Worm (Caenorhabditis elegans) whole organism, late embryonic: ENCODE data around the gene sec-16A.1.

ENCODE experiments used
- C38D4.7 ChIP-seq: fragments of 200-800 bp; sonication (Bioruptor generic); optimal IDR thresholded peaks from 2 replicates; lab custom pipeline; 2018; ENCODE audit warnings: mild to moderate bottlenecking, missing genetic modification characterization, moderate library complexity, missing compliant biosample characterization
- F13H6.1 ChIP-seq: sonication (generic microtip); optimal IDR thresholded peaks from 2 replicates; lab custom pipeline; 2016; ENCODE audit warnings: missing genetic modification characterization, missing compliant biosample characterization
- K02D7.2 ChIP-seq: sonication (generic microtip); optimal IDR thresholded peaks from 2 replicates; lab custom pipeline; 2017; ENCODE audit warnings: mild to moderate bottlenecking, missing genetic modification characterization, missing compliant biosample characterization
- K09A11.1 ChIP-seq: sonication (generic microtip); optimal IDR thresholded peaks from 2 replicates; lab custom pipeline; 2017; ENCODE audit warnings: antibody characterized with exemption, mild to moderate bottlenecking, missing genetic modification characterization, missing compliant biosample characterization; ENCODE audit not compliant: insufficient read depth
- Y22D7AL.16 ChIP-seq: sonication (generic microtip); optimal IDR thresholded peaks from 2 replicates; lab custom pipeline; 2016; ENCODE audit warnings: missing genetic modification characterization, missing compliant biosample characterization
- ama-1 ChIP-seq: fragments of 150-350 bp; optimal IDR thresholded peaks from 2 replicates; lab custom pipeline; 2014
- ceh-14 ChIP-seq: sonication (generic microtip); optimal IDR thresholded peaks from 2 replicates; lab custom pipeline; 2016; ENCODE audit warnings: missing genotype, missing genetic modification characterization, missing compliant biosample characterization
- ceh-18 ChIP-seq: sonication (generic microtip); optimal IDR thresholded peaks from 2 replicates; lab custom pipeline; 2016; ENCODE audit warnings: missing genetic modification characterization, missing compliant biosample characterization
- ceh-19 ChIP-seq: fragments of 200-800 bp; sonication (Bioruptor generic); optimal IDR thresholded peaks from 2 replicates; lab custom pipeline; 2018; ENCODE audit warnings: mild to moderate bottlenecking, missing genetic modification characterization, missing compliant biosample characterization
- ceh-2 ChIP-seq: sonication (generic microtip); optimal IDR thresholded peaks from 2 replicates; lab custom pipeline; 2016; ENCODE audit warnings: missing genotype, missing genetic modification characterization, missing compliant biosample characterization
- ceh-22 ChIP-seq: sonication (generic microtip); optimal IDR thresholded peaks from 2 replicates; lab custom pipeline; 2017; ENCODE audit warnings: missing biosample characterization, missing genetic modification characterization
- ceh-30 ChIP-seq: fragments of 150-350 bp; optimal IDR thresholded peaks from 2 replicates; lab custom pipeline; 2014; ENCODE audit warnings: missing biosample characterization, missing genetic modification characterization
- ceh-34 ChIP-seq: sonication (generic microtip); optimal IDR thresholded peaks from 2 replicates; lab custom pipeline; 2016; ENCODE audit warnings: mild to moderate bottlenecking, missing genetic modification characterization, missing compliant biosample characterization
- ceh-45 ChIP-seq: fragments of 200-800 bp; sonication (Bioruptor generic); IDR thresholded peaks from 2 replicates; pipeline ENCODE4 v1.3.6; 2022; ENCODE audit warnings: missing genetic modification reagents, missing genetic modification characterization, missing compliant biosample characterization
- ceh-48 ChIP-seq: sonication (generic microtip); optimal IDR thresholded peaks from 2 replicates; lab custom pipeline; 2016; ENCODE audit warnings: missing genetic modification characterization, inconsistent platforms, missing compliant biosample characterization
- ceh-6 ChIP-seq: fragments of 200-800 bp; sonication (Bioruptor generic); optimal IDR thresholded peaks from 2 replicates; lab custom pipeline; 2018; ENCODE audit warnings: mild to moderate bottlenecking, missing genetic modification characterization, missing compliant biosample characterization
- dve-1 ChIP-seq: sonication (generic microtip); optimal IDR thresholded peaks from 2 replicates; lab custom pipeline; 2017; ENCODE audit warnings: antibody characterized with exemption, mild to moderate bottlenecking, missing genetic modification characterization, missing compliant biosample characterization
- elt-4 ChIP-seq: sonication (generic microtip); optimal IDR thresholded peaks from 2 replicates; lab custom pipeline; 2016; ENCODE audit warnings: missing genetic modification characterization, missing compliant biosample characterization
- ets-4 ChIP-seq: sonication (generic microtip); optimal IDR thresholded peaks from 2 replicates; lab custom pipeline; 2016; ENCODE audit warnings: missing genetic modification characterization, missing compliant biosample characterization
- fkh-10 ChIP-seq: fragments of 150-350 bp; optimal IDR thresholded peaks from 2 replicates; lab custom pipeline; 2014; ENCODE audit warnings: missing biosample characterization, missing genetic modification reagents, missing genetic modification characterization
- gmeb-2 ChIP-seq: sonication (generic microtip); optimal IDR thresholded peaks from 2 replicates; lab custom pipeline; 2016; ENCODE audit warnings: missing genetic modification characterization, inconsistent platforms, missing compliant biosample characterization
- hlh-13 ChIP-seq: fragments of 200-800 bp; sonication (Bioruptor generic); optimal IDR thresholded peaks from 2 replicates; lab custom pipeline; 2018; ENCODE audit warnings: mild to moderate bottlenecking, missing genetic modification characterization, missing compliant biosample characterization
- hlh-15 ChIP-seq: sonication (generic microtip); optimal IDR thresholded peaks from 2 replicates; lab custom pipeline; 2016; ENCODE audit warnings: missing genetic modification characterization, missing compliant biosample characterization
- hlh-6 ChIP-seq: sonication (generic microtip); optimal IDR thresholded peaks from 2 replicates; lab custom pipeline; 2016; ENCODE audit warnings: missing genotype, missing genetic modification characterization, missing compliant biosample characterization
- hlh-8 ChIP-seq: sonication (generic microtip); optimal IDR thresholded peaks from 2 replicates; lab custom pipeline; 2016; ENCODE audit warnings: missing genotype, missing genetic modification characterization, missing compliant biosample characterization
- lim-6 ChIP-seq: sonication (generic microtip); optimal IDR thresholded peaks from 2 replicates; lab custom pipeline; 2016; ENCODE audit warnings: missing genetic modification characterization, missing compliant biosample characterization
- lin-11 ChIP-seq: fragments of 200-800 bp; sonication (Bioruptor generic); optimal IDR thresholded peaks from 2 replicates; lab custom pipeline; 2018; ENCODE audit warnings: mild to moderate bottlenecking, missing genetic modification characterization, missing compliant biosample characterization
- madf-2 ChIP-seq: sonication (generic microtip); optimal IDR thresholded peaks from 2 replicates; lab custom pipeline; 2017; ENCODE audit warnings: missing genetic modification characterization, missing compliant biosample characterization
- nfya-1 ChIP-seq: sonication (generic microtip); optimal IDR thresholded peaks from 2 replicates; lab custom pipeline; 2017; ENCODE audit warnings: missing genetic modification characterization, mild to moderate bottlenecking, missing compliant biosample characterization, antibody characterized with exemption, moderate library complexity
- npax-4 ChIP-seq: sonication (generic microtip); optimal IDR thresholded peaks from 2 replicates; lab custom pipeline; 2016; ENCODE audit warnings: missing genetic modification characterization, missing compliant biosample characterization
- pag-3 ChIP-seq: sonication (generic microtip); optimal IDR thresholded peaks from 2 replicates; lab custom pipeline; 2016; ENCODE audit warnings: missing compliant biosample characterization, missing genetic modification characterization, borderline replicate concordance
- pax-1 ChIP-seq: fragments of 150-350 bp; optimal IDR thresholded peaks from 2 replicates; lab custom pipeline; 2014; ENCODE audit warnings: missing biosample characterization, missing genetic modification characterization
- pha-2 ChIP-seq: sonication (generic microtip); optimal IDR thresholded peaks from 2 replicates; lab custom pipeline; 2017; ENCODE audit warnings: mild to moderate bottlenecking, missing genetic modification characterization, missing compliant biosample characterization
- pqm-1 ChIP-seq: sonication (generic microtip); optimal IDR thresholded peaks from 2 replicates; lab custom pipeline; 2016; ENCODE audit warnings: missing genetic modification characterization, missing compliant biosample characterization
- ref-2 ChIP-seq: sonication (generic microtip); optimal IDR thresholded peaks from 2 replicates; lab custom pipeline; 2016; ENCODE audit warnings: missing genetic modification characterization, missing compliant biosample characterization
- rnt-1 ChIP-seq: sonication (generic microtip); optimal IDR thresholded peaks from 2 replicates; lab custom pipeline; 2016; ENCODE audit warnings: missing genetic modification characterization, missing compliant biosample characterization
- sdc-2 ChIP-seq: sonication (generic microtip); optimal IDR thresholded peaks from 2 replicates; lab custom pipeline; 2016; ENCODE audit warnings: missing genotype, missing genetic modification characterization, missing compliant biosample characterization
- sox-2 ChIP-seq: fragments of 200-800 bp; sonication (Bioruptor generic); IDR thresholded peaks from 2 replicates; pipeline ENCODE4 v1.3.6; 2022; ENCODE audit warnings: missing genetic modification reagents, missing genetic modification characterization, missing compliant biosample characterization
- tbx-2 ChIP-seq: sonication (generic microtip); optimal IDR thresholded peaks from 2 replicates; lab custom pipeline; 2016; ENCODE audit warnings: missing genetic modification characterization, missing compliant biosample characterization
- tbx-7 ChIP-seq: sonication (generic microtip); optimal IDR thresholded peaks from 2 replicates; lab custom pipeline; 2016; ENCODE audit warnings: missing genotype, missing genetic modification characterization, missing compliant biosample characterization
- unc-3 ChIP-seq, 2 experiments: fragments of 200-800 bp in 1 of 2; sonication (Bioruptor generic) in 1 of 2; sonication (generic microtip) in 1 of 2; conservative IDR thresholded peaks in 1 of 2; optimal IDR thresholded peaks in 1 of 2; 2 replicates each; pipeline versions ENCODE4 v1.3.6 to Lab custom; 2016 to 2022; ENCODE audit warnings: missing compliant biosample characterization in 2 of 2, missing genetic modification characterization in 2 of 2, missing genetic modification reagents in 1 of 2
- unc-55 ChIP-seq: sonication (generic microtip); optimal IDR thresholded peaks from 2 replicates; lab custom pipeline; 2017; ENCODE audit warnings: missing biosample characterization, missing genetic modification reagents, missing genetic modification characterization
- unc-86 ChIP-seq: sonication (generic microtip); optimal IDR thresholded peaks from 2 replicates; lab custom pipeline; 2016; ENCODE audit warnings: missing genetic modification characterization, missing compliant biosample characterization
- zip-5 ChIP-seq: sonication (generic microtip); optimal IDR thresholded peaks from 2 replicates; lab custom pipeline; 2016; ENCODE audit warnings: missing genetic modification characterization, missing compliant biosample characterization
- ztf-16 ChIP-seq: sonication (generic microtip); optimal IDR thresholded peaks from 2 replicates; lab custom pipeline; 2017; ENCODE audit warnings: missing genetic modification characterization, missing compliant biosample characterization

Gene sec-16A.1

DNA sequence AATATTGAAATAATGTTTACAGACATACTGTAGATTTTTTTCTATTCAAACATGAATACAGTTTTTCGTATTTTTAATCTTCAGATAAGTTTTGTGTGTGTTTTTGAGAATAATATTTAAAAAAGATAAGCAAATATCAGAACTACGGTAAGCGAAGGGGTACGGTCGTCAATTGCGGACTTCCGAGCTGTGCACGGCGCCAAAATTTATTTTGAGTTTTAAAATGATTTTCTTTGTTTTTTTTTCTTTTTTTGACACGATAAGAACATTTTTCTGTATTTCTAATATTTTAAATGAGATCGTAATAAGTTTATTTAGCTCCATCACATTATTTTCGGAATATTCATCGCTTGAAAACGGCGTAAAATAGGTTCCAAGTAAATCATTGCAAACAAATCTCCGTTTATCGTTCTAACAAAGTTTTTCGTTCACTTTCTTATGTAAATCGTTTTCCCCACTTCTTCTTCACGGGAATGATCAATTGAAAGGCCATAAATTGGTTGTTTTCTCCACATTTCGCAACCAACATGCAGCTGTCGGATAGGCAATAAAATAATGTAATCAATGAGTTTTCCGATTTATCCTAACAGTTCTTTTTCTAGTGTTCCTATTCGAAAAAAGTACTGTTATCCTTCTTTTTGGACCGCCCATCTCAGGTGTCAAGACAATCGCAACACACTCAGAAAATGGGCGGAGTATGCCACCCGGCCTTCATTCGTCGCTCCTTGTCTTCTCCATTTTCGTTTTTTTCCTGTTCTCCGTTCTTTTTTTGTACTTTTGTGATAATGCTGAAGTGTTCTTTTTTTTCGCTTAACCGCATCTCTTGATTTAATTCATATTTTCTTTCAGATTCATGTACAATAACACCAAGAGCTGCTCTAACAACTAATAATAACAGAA is 34.0 kb upstream of the sec-16A.1 start, which contains the start of gene glp-1:
Gene glp-1 (plus strand): TSS at position 850 of the 900 bp plus-strand sequence.
- TF ChIP-seq ceh-45 (GFP tag; lab: Robert Waterston, UW) (no peak), hlh-6 (no peak), zip-5 (tag; lab: Kevin White, UChicago) (no peak), hlh-8 (tag; lab: Kevin White, UChicago) (no peak), ceh-6 (GFP tag; lab: Kevin White, UChicago) (no peak), K02D7.2 (tag; lab: Kevin White, UChicago) (no peak), ets-4 (tag; lab: Kevin White, UChicago) (no peak), unc-86 (tag; lab: Kevin White, UChicago) (no peak), F13H6.1 (no peak), nfya-1 (no peak)
- TF ChIP-seq, all 69 proteins: peak for 0

DNA sequence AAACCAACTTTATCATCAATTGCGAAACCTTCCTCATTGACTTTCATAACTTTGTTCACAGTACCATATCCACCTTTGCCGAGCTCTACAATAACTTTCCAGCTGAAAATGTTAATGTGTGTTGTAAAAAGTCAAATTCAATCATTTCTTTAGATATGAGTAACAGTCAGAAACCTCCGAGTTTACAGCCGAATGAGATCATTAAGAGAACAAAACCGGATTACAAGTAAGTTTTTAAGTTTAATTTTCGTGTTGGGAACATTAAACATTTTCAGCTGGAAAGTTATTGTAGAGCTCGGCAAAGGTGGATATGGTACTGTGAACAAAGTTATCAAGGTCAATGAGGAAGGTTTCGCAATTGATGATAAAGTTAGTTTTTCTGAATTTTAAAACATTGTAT is 24.4 kb upstream of the sec-16A.1 start, which contains the start of gene ZK507.1:
Gene ZK507.1 (minus strand): TSS at position 101 of the 400 bp plus-strand sequence.
- TF ChIP-seq K09A11.1 (tag; lab: Kevin White, UChicago) (no peak), ceh-22 (tag; lab: Kevin White, UChicago) (no peak), ceh-14 (tag; lab: Kevin White, UChicago) (no peak), Y22D7AL.16 (tag; lab: Kevin White, UChicago) (no peak), hlh-8 (tag; lab: Kevin White, UChicago) (no peak)

DNA sequence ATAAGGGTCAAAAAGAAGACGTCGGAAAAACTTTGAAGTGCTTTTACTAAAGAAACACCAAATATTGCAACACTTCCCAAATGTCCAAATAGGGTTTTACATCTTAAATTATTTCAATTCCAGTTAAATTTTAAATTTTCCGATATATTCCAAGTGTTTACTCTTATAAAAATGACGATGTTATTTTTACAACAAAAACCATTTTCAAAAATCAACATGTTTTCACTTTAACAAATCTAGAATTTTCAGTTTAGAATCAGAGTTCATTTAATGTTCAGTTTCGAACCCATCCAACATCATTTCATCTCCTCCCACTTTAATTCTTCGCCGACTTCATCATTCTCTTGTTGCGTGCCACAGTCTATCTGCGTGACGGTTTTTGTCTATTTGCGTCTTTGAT is 22.0 kb upstream of the sec-16A.1 start, which contains the start of gene dos-1:
Gene dos-1 (plus strand): TSS at position 301 of the 400 bp plus-strand sequence.
- TF ChIP-seq fkh-10 (GFP tag; lab: Kevin White, UChicago): no peak
- TF ChIP-seq lin-11 (tag; lab: Kevin White, UChicago): no peak
- TF ChIP-seq dve-1 (tag; lab: Kevin White, UChicago): no peak
- no peak for TF ChIP-seq sox-2 (GFP tag; lab: Robert Waterston, UW)
- TF ChIP-seq ceh-48 (tag; lab: Kevin White, UChicago): no peak
- no peak for TF ChIP-seq Y22D7AL.16 (tag; lab: Kevin White, UChicago)
- no peak for TF ChIP-seq rnt-1
- no peak for TF ChIP-seq ceh-19 (GFP tag; lab: Kevin White, UChicago)
- no peak for TF ChIP-seq ceh-18
- no peak for TF ChIP-seq ceh-30
- no peak for TF ChIP-seq npax-4 (tag; lab: Kevin White, UChicago)
- no peak for TF ChIP-seq pha-2
- no peak for TF ChIP-seq gmeb-2 (tag; lab: Kevin White, UChicago)
- TF ChIP-seq lim-6 (tag; lab: Kevin White, UChicago): no peak
- no peak for TF ChIP-seq ets-4 (tag; lab: Kevin White, UChicago)
- TF ChIP-seq unc-86 (tag; lab: Kevin White, UChicago): no peak
- TF ChIP-seq hlh-15: no peak
- no peak for TF ChIP-seq C38D4.7 (GFP tag; lab: Kevin White, UChicago)
- no peak for TF ChIP-seq elt-4 (tag; lab: Kevin White, UChicago)

DNA sequence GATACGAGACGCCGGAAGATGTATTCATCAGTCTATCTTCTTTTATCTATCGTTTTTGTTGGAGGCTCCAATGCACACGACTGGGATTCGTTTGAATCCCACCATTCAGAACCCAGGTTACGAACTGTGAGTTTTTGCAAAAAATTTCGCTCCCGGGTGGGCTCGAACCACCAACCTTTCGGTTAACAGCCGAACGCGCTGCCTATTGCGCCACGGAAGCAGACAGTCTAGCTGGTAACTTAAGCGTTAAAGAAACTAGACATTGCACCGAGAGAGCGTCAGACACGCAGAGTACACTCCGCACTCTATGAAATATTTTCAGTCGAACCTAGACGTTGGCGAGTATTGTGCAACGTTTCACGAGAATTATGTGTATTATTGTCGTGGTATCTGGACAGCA is 21.6 kb upstream of the sec-16A.1 start:
- TF ChIP-seq K02D7.2 (tag; lab: Kevin White, UChicago) (no peak), pag-3 (tag; lab: Kevin White, UChicago) (no peak), hlh-13 (peak; percentile 14), ceh-2 (tag; lab: Kevin White, UChicago) (no peak), ceh-34 (no peak), pax-1 (tag; lab: Kevin White, UChicago) (no peak), pqm-1 (tag; lab: Kevin White, UChicago) (no peak), ceh-6 (GFP tag; lab: Kevin White, UChicago) (peak; percentile 68), tbx-7 (tag; lab: Kevin White, UChicago) (no peak), tbx-2 (tag; lab: Kevin White, UChicago) (peak; percentile 64), ztf-16 (peak; percentile 26), lin-11 (tag; lab: Kevin White, UChicago) (peak; percentile 36), sdc-2 (tag; lab: Kevin White, UChicago) (no peak), ama-1 (lab: Kevin White, UChicago) (no peak), nfya-1 (no peak), ref-2 (tag; lab: Kevin White, UChicago) (no peak), unc-55 (GFP tag; lab: Kevin White, UChicago) (no peak), ets-4 (tag; lab: Kevin White, UChicago) (no peak), unc-3 (GFP tag; conservative IDR thresholded peaks at IDR 0.05; lab: Robert Waterston, UW) (no peak), unc-3 (tag; optimal IDR thresholded peaks at IDR 0.05; lab: Kevin White, UChicago) (no peak), ceh-18 (no peak), madf-2 (peak; percentile 49), lim-6 (tag; lab: Kevin White, UChicago) (no peak)
